Fruit fly (Drosophila melanogaster) whole organism, embryonic: Measurements from ENCODE around the gene Lamtor5.
A peak's percentile ranks its signal among the peaks of the same experiment; 100 is the strongest.

ENCODE experiments used
- Atf3 ChIP-seq: fragments of 200-800 bp; sonication (Bioruptor generic); optimal IDR thresholded peaks from 3 replicates; lab custom pipeline; 2016; ENCODE audit warnings: missing biosample characterization, missing genetic modification characterization
- Bgb ChIP-seq: fragments of 200-800 bp; sonication (Bioruptor generic); IDR thresholded peaks from 2 replicates; pipeline ENCODE4 v1.3.6; 2022; ENCODE audit warnings: missing biosample characterization, missing genetic modification characterization; ENCODE audit not compliant: partially characterized antibody
- Blimp-1 ChIP-seq: fragments of 200-800 bp; sonication (Bioruptor generic); optimal IDR thresholded peaks from 3 replicates; lab custom pipeline; 2018; ENCODE audit warnings: missing biosample characterization, missing genetic modification characterization, mild to moderate bottlenecking, moderate library complexity, missing genetic modification reagents
- CG10274 ChIP-seq: fragments of 200-800 bp; sonication (Bioruptor generic); optimal IDR thresholded peaks from 3 replicates; lab custom pipeline; 2017; ENCODE audit warnings: missing biosample characterization, mild to moderate bottlenecking, missing genetic modification characterization
- CG11398 ChIP-seq: fragments of 200-800 bp; sonication (Bioruptor generic); optimal IDR thresholded peaks from 2 replicates; lab custom pipeline; 2016; ENCODE audit warnings: missing biosample characterization, missing genetic modification characterization
- CG12391 ChIP-seq: fragments of 200-800 bp; sonication (Bioruptor generic); optimal IDR thresholded peaks from 3 replicates; lab custom pipeline; 2018; ENCODE audit warnings: missing biosample characterization, mild to moderate bottlenecking, missing genetic modification characterization, moderate library complexity
- CG12769 ChIP-seq: fragments of 200-800 bp; sonication (Bioruptor generic); optimal IDR thresholded peaks from 2 replicates; lab custom pipeline; 2019; ENCODE audit warnings: missing biosample characterization, mild to moderate bottlenecking, missing genetic modification characterization, moderate library complexity
- CG14710 ChIP-seq: fragments of 200-800 bp; sonication (Bioruptor generic); optimal IDR thresholded peaks from 3 replicates; lab custom pipeline; 2019; ENCODE audit warnings: missing biosample characterization, mild to moderate bottlenecking, missing genetic modification characterization, moderate library complexity
- CG14965 ChIP-seq: fragments of 200-800 bp; sonication (Bioruptor generic); optimal IDR thresholded peaks from 2 replicates; lab custom pipeline; 2016; ENCODE audit warnings: missing biosample characterization, missing genetic modification characterization, borderline replicate concordance
- CG15479 ChIP-seq: fragments of 200-800 bp; sonication (Bioruptor generic); optimal IDR thresholded peaks from 3 replicates; lab custom pipeline; 2019; ENCODE audit warnings: missing biosample characterization, mild to moderate bottlenecking, missing genetic modification characterization, moderate library complexity
- CG17186 ChIP-seq: fragments of 200-800 bp; sonication (Bioruptor generic); optimal IDR thresholded peaks from 3 replicates; lab custom pipeline; 2017; ENCODE audit warnings: missing biosample characterization, missing genetic modification reagents, missing genetic modification characterization
- CG30403 ChIP-seq: fragments of 200-800 bp; sonication (Bioruptor generic); optimal IDR thresholded peaks from 3 replicates; lab custom pipeline; 2016; ENCODE audit warnings: missing biosample characterization, missing genetic modification characterization
- CG31365 ChIP-seq: fragments of 200-800 bp; sonication (Bioruptor generic); optimal IDR thresholded peaks from 2 replicates; lab custom pipeline; 2018; ENCODE audit warnings: missing biosample characterization, mild to moderate bottlenecking, missing genetic modification characterization
- CG3847 ChIP-seq: fragments of 200-800 bp; sonication (Bioruptor generic); IDR thresholded peaks from 2 replicates; pipeline ENCODE4 v1.3.6; 2022; ENCODE audit warnings: missing biosample characterization, missing genetic modification characterization
- CG6791 ChIP-seq: fragments of 200-800 bp; sonication (Bioruptor generic); IDR thresholded peaks from 3 replicates; pipeline ENCODE4 v1.3.6; 2022; ENCODE audit warnings: missing biosample characterization, missing genetic modification characterization; ENCODE audit not compliant: partially characterized antibody
- CG6854 ChIP-seq: fragments of 200-800 bp; sonication (Bioruptor generic); optimal IDR thresholded peaks from 3 replicates; lab custom pipeline; 2017; ENCODE audit warnings: missing biosample characterization, mild to moderate bottlenecking, missing genetic modification characterization
- CG7372 ChIP-seq: fragments of 200-800 bp; sonication (Bioruptor generic); IDR thresholded peaks from 2 replicates; pipeline ENCODE4 v1.3.6; 2022; ENCODE audit warnings: missing biosample characterization, missing genetic modification characterization
- CG7556 ChIP-seq: fragments of 200-800 bp; sonication (Bioruptor generic); optimal IDR thresholded peaks from 2 replicates; lab custom pipeline; 2017; ENCODE audit warnings: missing biosample characterization, mild to moderate bottlenecking, missing genetic modification characterization
- Dad ChIP-seq: fragments of 200-800 bp; sonication (Bioruptor generic); optimal IDR thresholded peaks from 3 replicates; lab custom pipeline; 2016; ENCODE audit warnings: missing biosample characterization, missing genetic modification characterization
- Deaf1 ChIP-seq: fragments of 200-800 bp; optimal IDR thresholded peaks from 3 replicates; lab custom pipeline; 2019; ENCODE audit warnings: missing biosample characterization, mild to moderate bottlenecking, missing genetic modification characterization, moderate library complexity
- Ets65A ChIP-seq: fragments of 200-800 bp; sonication (Bioruptor generic); peaks from one replicate; lab custom pipeline; 2016; ENCODE audit warnings: missing biosample characterization, missing genetic modification characterization
- MTF-1 ChIP-seq: fragments of 200-800 bp; sonication (Bioruptor generic); optimal IDR thresholded peaks from 2 replicates; lab custom pipeline; 2018; ENCODE audit warnings: missing biosample characterization, mild to moderate bottlenecking, missing genetic modification characterization, borderline replicate concordance
- Oli ChIP-seq: fragments of 200-800 bp; sonication (Bioruptor generic); optimal IDR thresholded peaks from 2 replicates; lab custom pipeline; 2018; ENCODE audit warnings: missing biosample characterization, mild to moderate bottlenecking, missing genetic modification characterization, moderate library complexity
- Optix ChIP-seq: fragments of 200-800 bp; sonication (Bioruptor generic); IDR thresholded peaks from 3 replicates; pipeline ENCODE4 v1.3.6; 2022; ENCODE audit warnings: missing biosample characterization, missing genetic modification characterization
- Poxn ChIP-seq: fragments of 200-800 bp; sonication (Bioruptor generic); IDR thresholded peaks from 2 replicates; pipeline ENCODE4 v1.3.6; 2022; ENCODE audit warnings: missing biosample characterization, missing genetic modification characterization
- Side ChIP-seq: fragments of 200-800 bp; sonication (Bioruptor generic); optimal IDR thresholded peaks from 2 replicates; lab custom pipeline; 2016; ENCODE audit warnings: missing biosample characterization, missing genetic modification characterization
- Spps ChIP-seq: fragments of 200-800 bp; sonication (Bioruptor generic); optimal IDR thresholded peaks from 2 replicates; lab custom pipeline; 2018; ENCODE audit warnings: missing biosample characterization, mild to moderate bottlenecking, missing genetic modification characterization
- cas ChIP-seq: fragments of 200-800 bp; sonication (Bioruptor generic); IDR thresholded peaks from 2 replicates; pipeline ENCODE4 v1.3.6; 2022; ENCODE audit warnings: missing biosample characterization, missing genetic modification characterization
- chm ChIP-seq: fragments of 200-800 bp; sonication (Bioruptor generic); IDR thresholded peaks from 2 replicates; pipeline ENCODE4 v1.3.6; 2022; ENCODE audit warnings: missing biosample characterization, missing genetic modification characterization
- danr ChIP-seq: fragments of 200-800 bp; sonication (Bioruptor generic); IDR thresholded peaks from 2 replicates; pipeline ENCODE4 v1.3.6; 2022; ENCODE audit warnings: missing biosample characterization, missing genetic modification characterization
- dati ChIP-seq: fragments of 200-800 bp; sonication (Bioruptor generic); IDR thresholded peaks from 2 replicates; pipeline ENCODE4 v1.3.6; 2022; ENCODE audit warnings: missing biosample characterization, missing genetic modification characterization
- dmrt11E ChIP-seq: fragments of 200-800 bp; sonication (Bioruptor generic); optimal IDR thresholded peaks from 3 replicates; lab custom pipeline; 2018; ENCODE audit warnings: missing biosample characterization, mild to moderate bottlenecking, missing genetic modification characterization, moderate library complexity
- dysf ChIP-seq: fragments of 200-800 bp; sonication (Bioruptor generic); IDR thresholded peaks from 3 replicates; pipeline ENCODE4 v1.3.6; 2022; ENCODE audit warnings: missing biosample characterization, missing genetic modification characterization
- esg ChIP-seq: fragments of 200-800 bp; sonication (Bioruptor generic); conservative IDR thresholded peaks from 2 replicates; pipeline ENCODE4 v1.3.6; 2022; ENCODE audit warnings: missing biosample characterization, missing genetic modification characterization
- eve ChIP-seq, 2 experiments: fragments of >200 bp; optimal IDR thresholded peaks; 2 replicates each; lab custom pipeline; 2017; ENCODE audit warnings: missing biosample characterization in 2 of 2, missing genetic modification characterization in 2 of 2
- fd3F ChIP-seq: fragments of 200-800 bp; sonication (Bioruptor generic); optimal IDR thresholded peaks from 2 replicates; lab custom pipeline; 2018; ENCODE audit warnings: missing biosample characterization, mild to moderate bottlenecking, missing genetic modification characterization, moderate library complexity
- fd64A ChIP-seq: fragments of 200-800 bp; sonication (Bioruptor generic); optimal IDR thresholded peaks from 3 replicates; lab custom pipeline; 2018; ENCODE audit warnings: missing biosample characterization, mild to moderate bottlenecking, missing genetic modification characterization
- fu2 ChIP-seq: fragments of 200-800 bp; sonication (Bioruptor generic); optimal IDR thresholded peaks from 2 replicates; lab custom pipeline; 2016; ENCODE audit warnings: missing biosample characterization, missing genetic modification characterization
- insv ChIP-seq, 2 experiments: fragments of 200-800 bp; sonication (Bioruptor generic); optimal IDR thresholded peaks; 3 replicates each; lab custom pipeline; 2016 to 2018; ENCODE audit warnings: missing biosample characterization in 2 of 2, missing genetic modification characterization in 2 of 2
- jing ChIP-seq: fragments of 200-800 bp; sonication (Bioruptor generic); optimal IDR thresholded peaks from 2 replicates; lab custom pipeline; 2018; ENCODE audit warnings: missing biosample characterization, mild to moderate bottlenecking, missing genetic modification characterization
- kah ChIP-seq: fragments of 200-800 bp; sonication (Bioruptor generic); optimal IDR thresholded peaks from 2 replicates; lab custom pipeline; 2018; ENCODE audit warnings: missing biosample characterization, mild to moderate bottlenecking, missing genetic modification characterization
- lov ChIP-seq, 2 experiments: fragments of 200-800 bp in 1 of 2; fragments of >200 bp in 1 of 2; sonication (Bioruptor generic) in 1 of 2; IDR thresholded peaks in 1 of 2; optimal IDR thresholded peaks in 1 of 2; 2 replicates in 1 of 2; 3 replicates in 1 of 2; pipeline versions ENCODE4 v1.3.6 to Lab custom; 2017 to 2022; ENCODE audit warnings: missing biosample characterization in 1 of 2, missing genetic modification characterization in 1 of 2
- psq ChIP-seq: fragments of 200-800 bp; sonication (Bioruptor generic); optimal IDR thresholded peaks from 2 replicates; lab custom pipeline; 2017; ENCODE audit warnings: missing biosample characterization, missing genetic modification characterization
- scrt ChIP-seq: fragments of 200-800 bp; sonication (Bioruptor generic); optimal IDR thresholded peaks from 2 replicates; lab custom pipeline; 2018; ENCODE audit warnings: missing biosample characterization, mild to moderate bottlenecking, missing genetic modification characterization, moderate library complexity
- slou ChIP-seq: fragments of 200-800 bp; sonication (Bioruptor generic); optimal IDR thresholded peaks from 3 replicates; lab custom pipeline; 2016; ENCODE audit warnings: missing biosample characterization, missing genetic modification characterization
- stwl ChIP-seq: fragments of 200-800 bp; sonication (Bioruptor generic); optimal IDR thresholded peaks from 3 replicates; lab custom pipeline; 2018; ENCODE audit warnings: missing biosample characterization, mild to moderate bottlenecking, missing genetic modification characterization, moderate library complexity
- vnd ChIP-seq: fragments of 200-800 bp; sonication (Bioruptor generic); IDR thresholded peaks from 3 replicates; pipeline ENCODE4 v1.3.6; 2022; ENCODE audit warnings: missing biosample characterization, missing genetic modification characterization; ENCODE audit not compliant: partially characterized antibody
- z ChIP-seq: fragments of 200-800 bp; sonication (Bioruptor generic); IDR thresholded peaks from 3 replicates; pipeline ENCODE4 v1.3.6; 2022; ENCODE audit warnings: missing biosample characterization, missing genetic modification characterization
- zf30C ChIP-seq: fragments of 200-800 bp; sonication (Bioruptor generic); optimal IDR thresholded peaks from 3 replicates; lab custom pipeline; 2018; ENCODE audit warnings: missing biosample characterization, mild to moderate bottlenecking, missing genetic modification characterization
- zfh1 ChIP-seq: fragments of 200-800 bp; sonication (Bioruptor generic); IDR thresholded peaks from 3 replicates; pipeline ENCODE4 v1.3.6; 2022; ENCODE audit warnings: missing biosample characterization, missing genetic modification characterization

Gene Lamtor5

dm6 chrX:1845413-1845951, 13.3 kb downstream of the Lamtor5 start (continued):
- no peak for TF ChIP-seq danr
- no peak for TF ChIP-seq lov (optimal IDR thresholded peaks at IDR 0.05; lab: Kevin White, UChicago)
- TF ChIP-seq lov (GFP tag; IDR thresholded peaks at IDR 0.05; lab: Robert Waterston, UW) = no peak
- no peak for TF ChIP-seq psq (GFP tag; lab: Kevin White, UChicago)
- no peak for TF ChIP-seq kah (GFP tag; lab: Kevin White, UChicago)
- TF ChIP-seq slou (GFP tag; lab: Kevin White, UChicago) = no peak
- TF ChIP-seq CG12769 (tag; lab: Kevin White, UChicago) = peak; percentile 74
- TF ChIP-seq Spps = no peak
- no peak for TF ChIP-seq eve (GFP tag; optimal IDR thresholded peaks at IDR 0.05; lab: Kevin White, UChicago)
- TF ChIP-seq Deaf1 (tag; lab: Kevin White, UChicago) = no peak
- TF ChIP-seq chm = no peak
- peak; percentile 38 for TF ChIP-seq CG7556
- no peak for TF ChIP-seq MTF-1 (GFP tag; lab: Kevin White, UChicago)
- TF ChIP-seq scrt (GFP tag; lab: Kevin White, UChicago) = peak; percentile 17
- no peak for TF ChIP-seq zf30C (GFP tag; lab: Kevin White, UChicago)
- TF ChIP-seq CG15479 (GFP tag; lab: Kevin White, UChicago) = no peak
- TF ChIP-seq Dad (GFP tag; lab: Kevin White, UChicago) = no peak
- no peak for TF ChIP-seq fd64A
- peak; percentile 23; the same call in 1 of the 2 replicates for TF ChIP-seq CG3847
- peak; percentile 41; the same call in 1 of the 3 replicates for TF ChIP-seq dysf (GFP tag; lab: Robert Waterston, UW)
- no peak for TF ChIP-seq Oli (tag; lab: Kevin White, UChicago)
- TF ChIP-seq insv (GFP tag; optimal IDR thresholded peaks at IDR 0.05; lab: Kevin White, UChicago) = no peak
- TF ChIP-seq CG10274 (GFP tag; lab: Kevin White, UChicago) = no peak
- TF ChIP-seq cas = no peak
- TF ChIP-seq fd3F = peak; percentile 40
- no peak for TF ChIP-seq Atf3 (GFP tag; lab: Kevin White, UChicago)
- no peak for TF ChIP-seq CG30403 (GFP tag; lab: Kevin White, UChicago)
- TF ChIP-seq Optix (GFP tag; lab: Robert Waterston, UW) = no peak
- TF ChIP-seq dmrt11E (tag; lab: Kevin White, UChicago) = peak; percentile 23
- no peak for TF ChIP-seq CG31365 (tag; lab: Kevin White, UChicago)
- TF ChIP-seq Blimp-1 (GFP tag; lab: Kevin White, UChicago) = peak; percentile 37
- TF ChIP-seq CG14965 (GFP tag; lab: Kevin White, UChicago) = peak; percentile 35
- no peak for TF ChIP-seq Bgb (GFP tag; lab: Robert Waterston, UW)
- TF ChIP-seq z (GFP tag; lab: Robert Waterston, UW) = 0 out of 3 replicates have a peak, but pooled peaks have one; percentile 21
- no peak for TF ChIP-seq vnd (GFP tag; lab: Robert Waterston, UW)
- TF ChIP-seq CG12391 (tag; lab: Kevin White, UChicago) = peak; percentile 2
- TF ChIP-seq CG17186 (GFP tag; lab: Kevin White, UChicago) = no peak
- no peak for TF ChIP-seq Ets65A (GFP tag; lab: Kevin White, UChicago)
- TF ChIP-seq esg = no peak
- no peak for TF ChIP-seq CG6791 (GFP tag; lab: Robert Waterston, UW)
- no peak for TF ChIP-seq stwl (tag; lab: Kevin White, UChicago)
- peak; percentile 60; the same call in 1 of the 3 replicates for TF ChIP-seq zfh1 (GFP tag; lab: Robert Waterston, UW)
- no peak for TF ChIP-seq CG7372 (GFP tag; lab: Robert Waterston, UW)
- TF ChIP-seq CG6854 (GFP tag; lab: Kevin White, UChicago) = no peak
- TF ChIP-seq CG14710 = no peak
- no peak for TF ChIP-seq Poxn (GFP tag; lab: Robert Waterston, UW)
- TF ChIP-seq CG11398 = peak; percentile 60
- peak; percentile 23 for TF ChIP-seq fu2 (GFP tag; lab: Kevin White, UChicago)
- no peak for TF ChIP-seq jing (GFP tag; lab: Kevin White, UChicago)
- TF ChIP-seq Side (GFP tag; lab: Kevin White, UChicago) = peak; percentile 44
- no peak for TF ChIP-seq dati
